Fruit fly (Drosophila melanogaster): ENCODE data around the gene CG7115.

Gene CG7115

DNA sequence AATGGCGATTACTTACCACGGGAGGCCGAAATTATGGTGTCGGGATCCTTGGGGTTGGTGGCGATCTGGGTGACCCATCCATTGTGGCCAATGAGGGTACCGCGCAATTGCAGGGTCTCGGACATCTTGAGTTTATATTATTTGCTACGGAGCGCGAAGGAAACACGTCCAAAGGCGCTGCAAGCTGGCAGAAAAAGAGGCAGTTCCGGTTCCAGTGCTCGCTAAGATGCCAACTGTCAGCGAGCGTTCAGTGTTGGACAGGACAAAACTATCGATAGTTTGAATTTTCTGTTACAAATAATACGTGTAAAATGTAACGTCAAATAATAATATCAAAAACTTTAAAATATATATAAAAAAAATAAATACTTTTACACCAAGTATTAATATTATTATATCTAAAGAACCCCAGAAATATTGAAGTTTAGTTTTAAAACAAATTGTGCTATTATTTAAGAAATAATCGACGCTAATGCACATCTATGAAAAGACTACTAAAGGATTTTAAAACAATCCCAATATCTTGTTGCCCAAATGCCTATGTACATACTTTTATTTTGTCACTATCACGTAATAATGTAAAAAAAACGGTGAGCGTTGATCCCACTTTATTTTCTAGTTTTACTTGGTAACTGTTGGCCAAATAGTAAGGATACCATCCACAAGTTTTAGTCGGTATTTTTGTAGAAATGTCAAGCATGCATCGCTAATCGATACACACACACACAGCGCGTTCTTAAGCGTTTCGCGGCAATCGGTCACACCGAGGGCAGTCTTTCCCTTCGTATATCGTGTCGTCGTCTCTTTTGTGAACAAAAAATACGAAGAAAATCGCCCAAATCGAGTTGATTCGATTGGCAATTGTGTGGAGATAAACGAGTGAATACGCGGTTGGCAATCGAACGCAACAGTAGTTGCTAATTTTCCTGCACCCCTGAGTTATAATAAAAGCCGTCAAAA is 6.4 kb downstream of the CG7115 start, which contains the start of the genes Rack1 and mts (continued):
- TF ChIP-seq pan (optimal IDR thresholded peaks at IDR 0.05): no peak

DNA sequence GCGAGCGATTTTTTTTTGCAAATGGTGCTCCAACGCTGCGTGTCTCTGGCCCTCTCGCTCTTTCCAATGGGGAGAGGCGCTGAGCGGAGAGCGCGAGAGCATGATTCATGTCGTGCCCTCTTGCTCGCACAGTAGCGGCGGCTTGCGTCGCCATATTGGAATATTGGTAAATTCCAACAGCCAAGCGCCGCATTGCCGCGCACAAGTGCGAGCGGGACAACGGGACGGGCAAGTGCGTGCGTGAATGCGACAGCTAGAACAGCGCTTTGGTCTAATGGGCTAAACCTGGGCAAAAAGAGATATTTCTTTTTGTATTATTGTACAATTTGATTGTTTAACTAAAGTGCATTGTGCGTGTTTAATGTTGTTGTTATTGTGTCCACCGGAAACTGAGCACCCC is 7.3 kb downstream of the CG7115 start:
- TF ChIP-seq br (GFP tag; optimal IDR thresholded peaks at IDR 0.05): peak; percentile 31
- no peak for TF ChIP-seq Myc (optimal IDR thresholded peaks at IDR 0.05)
- peak; percentile 13 for TF ChIP-seq CG9705 (GFP tag; optimal IDR thresholded peaks at IDR 0.05)
- TF ChIP-seq h (GFP tag; optimal IDR thresholded peaks at IDR 0.05): peak; percentile 58
- TF ChIP-seq Dif (GFP tag; optimal IDR thresholded peaks at IDR 0.05; ENCODE audit: partially characterized antibody): peak; percentile 86
- peak; percentile 25 for TF ChIP-seq rgr (GFP tag; optimal IDR thresholded peaks at IDR 0.05)
- TF ChIP-seq HLH106 (tag; optimal IDR thresholded peaks at IDR 0.05): peak; percentile 42
- TF ChIP-seq dl (GFP tag; optimal IDR thresholded peaks at IDR 0.05; ENCODE audit: insufficient read depth in 1 of 2, partially characterized antibody in 2 of 2): peak; percentile 49 to 87
- TF ChIP-seq Hr83 (GFP tag; optimal IDR thresholded peaks at IDR 0.05; ENCODE audit: poor library complexity, severe bottlenecking): peak; percentile 52
- peak; percentile 87 for TF ChIP-seq Jra (GFP tag; optimal IDR thresholded peaks at IDR 0.05)
- TF ChIP-seq CrebA (GFP tag; optimal IDR thresholded peaks at IDR 0.05; ENCODE audit: borderline replicate concordance): no peak
- peak; percentile 28 for TF ChIP-seq fru (GFP tag; optimal IDR thresholded peaks at IDR 0.05)
- TF ChIP-seq Rel (GFP tag; optimal IDR thresholded peaks at IDR 0.05): no peak
- TF ChIP-seq Rel (tag; optimal IDR thresholded peaks at IDR 0.05): peak; percentile 39
- TF ChIP-seq dmrt93B (GFP tag; optimal IDR thresholded peaks at IDR 0.05): no peak

DNA sequence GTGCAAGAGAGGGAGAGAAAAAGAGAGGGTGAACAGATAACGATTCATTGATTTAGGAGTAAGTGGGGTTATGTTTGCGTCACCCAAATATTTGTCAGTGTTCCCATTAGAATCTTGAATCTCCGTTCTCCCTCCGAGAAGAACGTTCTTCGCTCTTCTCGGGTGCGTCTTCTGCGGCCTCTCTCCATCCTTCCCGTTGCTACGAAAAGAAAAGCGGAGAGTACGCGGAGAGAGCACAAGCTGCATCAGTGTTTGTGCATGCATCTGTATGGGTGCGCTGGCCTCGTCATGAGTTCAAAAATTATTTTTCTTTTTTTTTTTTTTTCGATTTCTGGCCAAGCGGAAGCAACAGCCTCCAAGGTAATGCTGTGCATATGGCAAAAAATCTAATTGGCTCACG is 8.0 kb downstream of the CG7115 start:
- TF ChIP-seq Abd-B (GFP tag; optimal IDR thresholded peaks at IDR 0.05) (no peak), Hr83 (GFP tag; optimal IDR thresholded peaks at IDR 0.05; ENCODE audit: poor library complexity, severe bottlenecking) (peak; percentile 56), N (GFP tag; optimal IDR thresholded peaks at IDR 0.05) (peak; percentile 62), psq (GFP tag; optimal IDR thresholded peaks at IDR 0.05) (no peak), Sp1 (GFP tag; optimal IDR thresholded peaks at IDR 0.05) (no peak), lola (GFP tag; optimal IDR thresholded peaks at IDR 0.05) (no peak), dl (GFP tag; optimal IDR thresholded peaks at IDR 0.05; ENCODE audit: insufficient read depth in 1 of 2, partially characterized antibody in 2 of 2) (peak; percentile 54 to 55), rgr (GFP tag; optimal IDR thresholded peaks at IDR 0.05) (peak; percentile 41), Hnf4 (GFP tag; optimal IDR thresholded peaks at IDR 0.05) (peak; percentile 11), Dif (GFP tag; optimal IDR thresholded peaks at IDR 0.05; ENCODE audit: partially characterized antibody) (peak; percentile 88), CrebA (GFP tag; optimal IDR thresholded peaks at IDR 0.05; ENCODE audit: borderline replicate concordance) (no peak), dsf (GFP tag; optimal IDR thresholded peaks at IDR 0.05; ENCODE audit: borderline replicate concordance) (no peak), Rel (GFP tag; optimal IDR thresholded peaks at IDR 0.05) (peak; percentile 10), Rel (tag; optimal IDR thresholded peaks at IDR 0.05) (no peak)

DNA sequence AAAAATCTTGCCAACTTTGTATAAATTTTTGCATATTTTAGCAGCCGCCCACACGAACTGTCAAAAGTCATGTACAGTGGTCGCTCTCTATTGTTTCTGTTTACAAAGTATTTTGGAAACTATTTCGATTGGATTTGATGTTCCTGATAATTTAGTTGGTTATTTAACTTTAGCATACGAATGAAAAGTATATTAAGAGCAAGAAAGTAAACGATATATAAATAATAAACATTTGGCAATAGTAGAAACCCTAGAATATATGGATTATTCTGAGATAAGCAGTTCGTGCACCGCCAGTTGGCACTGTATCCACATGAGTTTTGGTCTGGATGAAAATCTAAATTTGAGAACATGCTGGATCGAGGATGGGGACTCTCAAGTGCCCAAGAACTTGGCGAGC is 12.3 kb downstream of the CG7115 start:
- no peak for TF ChIP-seq jim (GFP tag; optimal IDR thresholded peaks at IDR 0.05)
- no peak for TF ChIP-seq CG9705 (GFP tag; optimal IDR thresholded peaks at IDR 0.05)
- no peak for TF ChIP-seq woc (GFP tag; optimal IDR thresholded peaks at IDR 0.05)
- TF ChIP-seq dsf (GFP tag; optimal IDR thresholded peaks at IDR 0.05; ENCODE audit: borderline replicate concordance): no peak
- TF ChIP-seq h (GFP tag; optimal IDR thresholded peaks at IDR 0.05): no peak
- TF ChIP-seq Abd-B (GFP tag; optimal IDR thresholded peaks at IDR 0.05): no peak
- no peak for TF ChIP-seq sage (GFP tag; optimal IDR thresholded peaks at IDR 0.05)
- no peak for TF ChIP-seq N (GFP tag; optimal IDR thresholded peaks at IDR 0.05)
- TF ChIP-seq Dif (GFP tag; optimal IDR thresholded peaks at IDR 0.05; ENCODE audit: partially characterized antibody): no peak
- TF ChIP-seq br (GFP tag; optimal IDR thresholded peaks at IDR 0.05): no peak
- TF ChIP-seq brk (GFP tag; optimal IDR thresholded peaks at IDR 0.05): no peak
- TF ChIP-seq Sp1 (GFP tag; optimal IDR thresholded peaks at IDR 0.05): no peak
- no peak for TF ChIP-seq CG32264 (GFP tag; optimal IDR thresholded peaks at IDR 0.05)
- no peak for TF ChIP-seq foxo (GFP tag; optimal IDR thresholded peaks at IDR 0.05)
- TF ChIP-seq Hnf4 (GFP tag; optimal IDR thresholded peaks at IDR 0.05): no peak
- TF ChIP-seq CrebA (GFP tag; optimal IDR thresholded peaks at IDR 0.05; ENCODE audit: borderline replicate concordance): no peak
- TF ChIP-seq rgr (GFP tag; optimal IDR thresholded peaks at IDR 0.05): no peak
